Worm (Caenorhabditis elegans): ENCODE measurements around the gene pqn-68.

- no peak for TF ChIP-seq ceh-39 (tag; optimal IDR thresholded peaks at IDR 0.05)
- no peak for TF ChIP-seq nhr-28 (tag; optimal IDR thresholded peaks at IDR 0.05)
- TF ChIP-seq snpc-4 (tag; optimal IDR thresholded peaks at IDR 0.05): no peak
- no peak for TF ChIP-seq unc-39 (tag; optimal IDR thresholded peaks at IDR 0.05)
- no peak for TF ChIP-seq unc-62 (GFP tag; optimal IDR thresholded peaks at IDR 0.05)
- TF ChIP-seq lin-13 (tag; optimal IDR thresholded peaks at IDR 0.05): no peak
- no peak for TF ChIP-seq pha-4 (tag; optimal IDR thresholded peaks at IDR 0.05)
- no peak for TF ChIP-seq nhr-237 (tag; optimal IDR thresholded peaks at IDR 0.05)
- TF ChIP-seq cnd-1 (tag; optimal IDR thresholded peaks at IDR 0.05): no peak
- no peak for TF ChIP-seq sem-2 (GFP tag; optimal IDR thresholded peaks at IDR 0.05)
- no peak for TF ChIP-seq mep-1 (tag; optimal IDR thresholded peaks at IDR 0.05)
- TF ChIP-seq tbx-8 (GFP tag; optimal IDR thresholded peaks at IDR 0.05): no peak
- no peak for TF ChIP-seq ztf-11 (tag; optimal IDR thresholded peaks at IDR 0.05)
Measured at ce11 chrV:12905074-12905473, 47.4 kb upstream of the pqn-68 start, which contains the start of gene ttr-28.
